Fruit fly (Drosophila melanogaster): Measurements from ENCODE around the gene CG42831.
A peak's percentile ranks its signal among the peaks of the same experiment; 100 is the strongest.

CG42831 gene

DNA sequence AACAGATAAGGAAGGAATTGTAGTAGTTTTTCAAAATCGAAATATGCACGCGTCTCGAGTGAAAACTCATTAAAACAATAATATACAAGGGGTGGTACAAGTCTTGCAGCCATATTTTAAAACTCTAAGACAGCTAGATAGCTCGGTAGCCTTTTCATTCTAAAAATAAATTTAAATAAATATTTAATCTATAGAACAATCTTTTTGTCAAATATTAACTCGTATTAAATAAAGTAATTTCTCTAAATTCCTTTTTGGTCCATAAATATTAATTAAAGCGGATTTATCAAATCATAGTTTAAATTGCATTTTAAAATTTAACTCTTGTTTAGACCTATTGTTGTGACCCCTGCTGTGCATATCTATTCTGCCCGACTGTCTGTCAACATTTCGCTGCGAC lies 28.7 kb downstream of the CG42831 start (continued):
- TF ChIP-seq topi (GFP tag; optimal IDR thresholded peaks at IDR 0.05) (no peak), Gug (GFP tag; IDR thresholded peaks at IDR 0.05) (no peak), Met (GFP tag; optimal IDR thresholded peaks at IDR 0.05) (peak; percentile 7), CG6276 (GFP tag; optimal IDR thresholded peaks at IDR 0.05) (peak; percentile 11), Lpt (GFP tag; optimal IDR thresholded peaks at IDR 0.05) (no peak), Ets96B (tag; optimal IDR thresholded peaks at IDR 0.05) (peak; percentile 52), salr (GFP tag; optimal IDR thresholded peaks at IDR 0.05) (peak in 1 of 2 experiments; percentile 32), CG7368 (GFP tag; optimal IDR thresholded peaks at IDR 0.05) (no peak), CG3032 (tag; optimal IDR thresholded peaks at IDR 0.05) (peak; percentile 22), CG32006 (GFP tag; optimal IDR thresholded peaks at IDR 0.05) (peak; percentile 57), spab (GFP tag; optimal IDR thresholded peaks at IDR 0.05) (peak; percentile 46)

DNA sequence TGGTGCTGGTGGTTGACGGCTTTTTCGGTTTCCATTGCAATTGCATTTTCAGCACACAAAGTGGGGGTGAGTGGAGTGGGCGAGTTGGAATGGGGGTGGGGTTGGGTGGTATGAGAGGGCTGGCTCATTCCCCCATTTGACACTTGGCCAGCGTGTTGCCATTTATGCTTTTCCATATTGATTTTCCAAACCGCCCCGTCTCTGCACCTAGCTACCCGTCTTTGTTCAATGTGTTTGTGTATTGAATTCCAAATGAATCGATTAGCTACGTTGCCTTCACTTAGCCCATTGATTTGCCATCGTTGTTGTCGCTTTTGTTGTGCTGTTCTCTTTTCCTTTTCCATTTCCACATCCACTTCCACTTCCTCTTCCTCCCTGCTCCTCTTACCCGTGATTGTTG lies 29.1 kb downstream of the CG42831 start:
- TF ChIP-seq achi (GFP tag; optimal IDR thresholded peaks at IDR 0.05) (no peak), Smox (GFP tag; optimal IDR thresholded peaks at IDR 0.05) (no peak), salr (GFP tag; optimal IDR thresholded peaks at IDR 0.05) (no peak), CG11902 (GFP tag; optimal IDR thresholded peaks at IDR 0.05) (no peak), svp (GFP tag) (no peak), CG6163 (GFP tag; IDR thresholded peaks at IDR 0.05) (no peak), CG10631 (GFP tag; optimal IDR thresholded peaks at IDR 0.05) (no peak), CG34406 (GFP tag; optimal IDR thresholded peaks at IDR 0.05) (no peak), CG8319 (GFP tag; optimal IDR thresholded peaks at IDR 0.05) (no peak), Sox15 (GFP tag; optimal IDR thresholded peaks at IDR 0.05) (no peak), CG11294 (GFP tag; IDR thresholded peaks at IDR 0.05) (no peak), Met (GFP tag; optimal IDR thresholded peaks at IDR 0.05) (no peak), CG4318 (GFP tag; optimal IDR thresholded peaks at IDR 0.05) (no peak), CG15336 (GFP tag; IDR thresholded peaks at IDR 0.05) (no peak), Hr38 (GFP tag; optimal IDR thresholded peaks at IDR 0.05) (no peak), CG6854 (GFP tag; optimal IDR thresholded peaks at IDR 0.05) (no peak), eg (GFP tag; IDR thresholded peaks at IDR 0.05) (no peak; the same call in 2 of the 3 replicates), fd85E (GFP tag; optimal IDR thresholded peaks at IDR 0.05) (no peak), ss (GFP tag; optimal IDR thresholded peaks at IDR 0.05) (no peak), dsx (GFP tag; optimal IDR thresholded peaks at IDR 0.05; ENCODE audit: poor library complexity, severe bottlenecking) (no peak)

dm6 chr3L:10844548-10845530 lies 30.2 kb downstream of the CG42831 start:
- TF ChIP-seq OdsH (GFP tag; optimal IDR thresholded peaks at IDR 0.05) (peak; percentile 8), spab (GFP tag; optimal IDR thresholded peaks at IDR 0.05) (no peak), CG16779 (tag; optimal IDR thresholded peaks at IDR 0.05) (no peak), CG15336 (GFP tag; IDR thresholded peaks at IDR 0.05) (no peak), Met (GFP tag; optimal IDR thresholded peaks at IDR 0.05) (peak; percentile 46), Ets21C (GFP tag; optimal IDR thresholded peaks at IDR 0.05) (no peak), CG32006 (GFP tag; optimal IDR thresholded peaks at IDR 0.05) (no peak), pdm3 (GFP tag; optimal IDR thresholded peaks at IDR 0.05) (peak; percentile 19), Eip78C (GFP tag) (peak; percentile 77), dac (GFP tag; optimal IDR thresholded peaks at IDR 0.05) (no peak), CG6276 (GFP tag; optimal IDR thresholded peaks at IDR 0.05) (no peak), net (GFP tag; optimal IDR thresholded peaks at IDR 0.05) (no peak), CG1621 (tag; optimal IDR thresholded peaks at IDR 0.05) (no peak), dsx (GFP tag; optimal IDR thresholded peaks at IDR 0.05; ENCODE audit: poor library complexity, severe bottlenecking) (no peak), lz (GFP tag; optimal IDR thresholded peaks at IDR 0.05) (peak; percentile 37), CG3032 (tag; optimal IDR thresholded peaks at IDR 0.05) (no peak), CG8632 (GFP tag; optimal IDR thresholded peaks at IDR 0.05) (peak; percentile 7), Hr39 (GFP tag; optimal IDR thresholded peaks at IDR 0.05) (peak; percentile 22), fd85E (GFP tag; optimal IDR thresholded peaks at IDR 0.05) (no peak), svp (GFP tag) (peak; percentile 81), Gug (GFP tag; IDR thresholded peaks at IDR 0.05) (no peak), esn (GFP tag; optimal IDR thresholded peaks at IDR 0.05) (peak; percentile 52), Sox102F (GFP tag; optimal IDR thresholded peaks at IDR 0.05) (peak; percentile 14), CG6808 (GFP tag; optimal IDR thresholded peaks at IDR 0.05) (peak; percentile 10), CG3919 (GFP tag; optimal IDR thresholded peaks at IDR 0.05) (peak; percentile 16), CG31627 (GFP tag; optimal IDR thresholded peaks at IDR 0.05) (peak; percentile 49), cyc (GFP tag; optimal IDR thresholded peaks at IDR 0.05) (peak; percentile 19)

Measured in whole organism, prepupa.